Worm (Caenorhabditis elegans) whole organism, mixed stage, embryonic: Measurements from ENCODE around the gene F46H5.11.

ENCODE experiments used
- M03D4.4 ChIP-seq: sonication (generic microtip); optimal IDR thresholded peaks from 2 replicates; lab custom pipeline; 2017; ENCODE audit warnings: mild to moderate bottlenecking, missing genetic modification characterization, missing compliant biosample characterization
- blmp-1 ChIP-seq: fragments of 150-350 bp; optimal IDR thresholded peaks from 2 replicates; lab custom pipeline; 2014; ENCODE audit warnings: missing biosample characterization, missing genetic modification characterization
- ceh-39 ChIP-seq: fragments of 150-350 bp; optimal IDR thresholded peaks from 2 replicates; lab custom pipeline; 2014; ENCODE audit warnings: missing biosample characterization, missing genetic modification characterization
- ceh-43 ChIP-seq: fragments of 200-800 bp; sonication (Bioruptor generic); optimal IDR thresholded peaks from 2 replicates; lab custom pipeline; 2018; ENCODE audit warnings: mild to moderate bottlenecking, missing genetic modification characterization, moderate library complexity, missing compliant biosample characterization
- ces-1 ChIP-seq: fragments of 150-350 bp; optimal IDR thresholded peaks from 2 replicates; lab custom pipeline; 2014; ENCODE audit warnings: missing biosample characterization, missing genetic modification reagents, missing genetic modification characterization
- cnd-1 ChIP-seq: fragments of 200-800 bp; sonication (Bioruptor generic); optimal IDR thresholded peaks from 2 replicates; lab custom pipeline; 2018; ENCODE audit warnings: mild to moderate bottlenecking, missing genetic modification characterization, missing compliant biosample characterization
- drap-1 ChIP-seq: fragments of 200-800 bp; sonication (Bioruptor generic); optimal IDR thresholded peaks from 3 replicates; lab custom pipeline; 2018; ENCODE audit warnings: mild to moderate bottlenecking, missing genetic modification characterization, missing compliant biosample characterization
- elt-1 ChIP-seq: sonication (generic microtip); optimal IDR thresholded peaks from 2 replicates; lab custom pipeline; 2017; ENCODE audit warnings: missing genetic modification characterization, mild to moderate bottlenecking, missing compliant biosample characterization, antibody characterized with exemption, moderate library complexity, borderline replicate concordance; ENCODE audit not compliant: insufficient read depth
- elt-3 ChIP-seq: fragments of 150-350 bp; optimal IDR thresholded peaks from 2 replicates; lab custom pipeline; 2014; ENCODE audit warnings: missing biosample characterization, missing genetic modification characterization
- flh-1 ChIP-seq: fragments of 200-800 bp; sonication (Bioruptor generic); optimal IDR thresholded peaks from 2 replicates; lab custom pipeline; 2018; ENCODE audit warnings: mild to moderate bottlenecking, missing genetic modification characterization, moderate library complexity, missing compliant biosample characterization
- ham-2 ChIP-seq: fragments of 200-800 bp; sonication (Bioruptor generic); optimal IDR thresholded peaks from 2 replicates; lab custom pipeline; 2018; ENCODE audit warnings: mild to moderate bottlenecking, missing genetic modification characterization, missing compliant biosample characterization
- hlh-1 ChIP-seq: fragments of 150-350 bp; optimal IDR thresholded peaks from 2 replicates; lab custom pipeline; 2014; ENCODE audit warnings: missing biosample characterization, missing genetic modification reagents, missing genetic modification characterization
- lin-13 ChIP-seq: fragments of 150-350 bp; optimal IDR thresholded peaks from 2 replicates; lab custom pipeline; 2014; ENCODE audit warnings: missing biosample characterization, missing genetic modification characterization
- lin-32 ChIP-seq: fragments of 200-800 bp; sonication (Bioruptor generic); optimal IDR thresholded peaks from 2 replicates; lab custom pipeline; 2018; ENCODE audit warnings: mild to moderate bottlenecking, missing genetic modification characterization, missing compliant biosample characterization
- lsy-2 ChIP-seq: fragments of 150-350 bp; optimal IDR thresholded peaks from 2 replicates; lab custom pipeline; 2014; ENCODE audit warnings: missing biosample characterization, missing genetic modification characterization
- mab-5 ChIP-seq: fragments of 150-350 bp; optimal IDR thresholded peaks from 2 replicates; lab custom pipeline; 2014; ENCODE audit warnings: missing biosample characterization, missing genetic modification characterization
- mep-1 ChIP-seq: fragments of 150-350 bp; optimal IDR thresholded peaks from 2 replicates; lab custom pipeline; 2017; ENCODE audit warnings: missing biosample characterization, missing genetic modification reagents, missing genetic modification characterization, inconsistent platforms
- mls-2 ChIP-seq: sonication (generic microtip); optimal IDR thresholded peaks from 2 replicates; lab custom pipeline; 2016; ENCODE audit warnings: mild to moderate bottlenecking, missing genetic modification characterization, moderate library complexity, missing compliant biosample characterization
- nhr-12 ChIP-seq: fragments of 150-350 bp; optimal IDR thresholded peaks from 2 replicates; lab custom pipeline; 2014; ENCODE audit warnings: missing biosample characterization, missing genetic modification characterization
- nhr-2 ChIP-seq: fragments of 150-350 bp; optimal IDR thresholded peaks from 2 replicates; lab custom pipeline; 2014; ENCODE audit warnings: missing biosample characterization, missing genetic modification characterization
- nhr-237 ChIP-seq: fragments of 150-350 bp; optimal IDR thresholded peaks from 2 replicates; lab custom pipeline; 2014; ENCODE audit warnings: missing biosample characterization, missing genetic modification characterization
- nhr-28 ChIP-seq: fragments of 150-350 bp; optimal IDR thresholded peaks from 2 replicates; lab custom pipeline; 2014; ENCODE audit warnings: missing biosample characterization, missing genetic modification characterization
- nhr-76 ChIP-seq: sonication (generic microtip); optimal IDR thresholded peaks from 2 replicates; lab custom pipeline; 2017; ENCODE audit warnings: missing biosample characterization, missing genetic modification characterization
- pha-4 ChIP-seq: fragments of 150-350 bp; optimal IDR thresholded peaks from 2 replicates; lab custom pipeline; 2018; ENCODE audit warnings: missing biosample characterization, missing genetic modification reagents, missing genetic modification characterization
- snpc-4 ChIP-seq: fragments of 150-350 bp; optimal IDR thresholded peaks from 2 replicates; lab custom pipeline; 2014; ENCODE audit warnings: missing biosample characterization, missing genetic modification characterization
- sptf-1 ChIP-seq: sonication (generic microtip); optimal IDR thresholded peaks from 2 replicates; lab custom pipeline; 2017; ENCODE audit warnings: mild to moderate bottlenecking, missing genetic modification characterization, moderate library complexity, missing compliant biosample characterization
- unc-120 ChIP-seq: sonication (generic microtip); optimal IDR thresholded peaks from 2 replicates; lab custom pipeline; 2017; ENCODE audit warnings: missing genetic modification characterization, missing compliant biosample characterization; ENCODE audit not compliant: poor library complexity, severe bottlenecking
- unc-62 ChIP-seq: fragments of 150-350 bp; optimal IDR thresholded peaks from 2 replicates; lab custom pipeline; 2014; ENCODE audit warnings: missing biosample characterization, missing genetic modification reagents, missing genetic modification characterization
- ztf-11 ChIP-seq: fragments of 150-350 bp; optimal IDR thresholded peaks from 2 replicates; lab custom pipeline; 2014; ENCODE audit warnings: missing biosample characterization, missing genetic modification characterization

F46H5.11 gene

ce11 chrX:7271968-7272367, at the start of gene F46H5.11:
Gene F46H5.11, minus strand, starts transcription at chrX:7272068.
- TF ChIP-seq pha-4 (no peak), blmp-1 (no peak), ham-2 (GFP tag; lab: Kevin White, UChicago) (no peak), ces-1 (GFP tag; lab: Kevin White, UChicago) (no peak), sptf-1 (tag; lab: Kevin White, UChicago) (no peak), mls-2 (tag; lab: Kevin White, UChicago) (no peak), mep-1 (tag; lab: Kevin White, UChicago) (no peak), M03D4.4 (tag; lab: Kevin White, UChicago) (no peak), nhr-237 (no peak), hlh-1 (tag; lab: Kevin White, UChicago) (no peak), lsy-2 (no peak), snpc-4 (tag; lab: Kevin White, UChicago) (no peak), drap-1 (GFP tag; lab: Kevin White, UChicago) (no peak), nhr-2 (no peak), unc-120 (tag; lab: Kevin White, UChicago) (no peak), mab-5 (no peak), nhr-28 (no peak), nhr-76 (no peak)

- TF ChIP-seq unc-62 (GFP tag; lab: Kevin White, UChicago) (no peak), snpc-4 (tag; lab: Kevin White, UChicago) (no peak), drap-1 (GFP tag; lab: Kevin White, UChicago) (no peak), mls-2 (tag; lab: Kevin White, UChicago) (no peak), ham-2 (GFP tag; lab: Kevin White, UChicago) (no peak), hlh-1 (tag; lab: Kevin White, UChicago) (no peak), lsy-2 (no peak), unc-120 (tag; lab: Kevin White, UChicago) (no peak), lin-13 (tag; lab: Kevin White, UChicago) (no peak), nhr-2 (no peak), nhr-237 (no peak)
- TF ChIP-seq, all 35 proteins: peak for 0
Observed at ce11 chrX:7320115-7320711, 48.3 kb upstream of the F46H5.11 start, which contains the start of gene spp-5. Gene spp-5, minus strand, starts transcription at chrX:7320354.

- TF ChIP-seq ceh-39 (tag; lab: Kevin White, UChicago) (no peak), elt-1 (tag; lab: Kevin White, UChicago) (no peak), nhr-237 (no peak), snpc-4 (tag; lab: Kevin White, UChicago) (no peak), nhr-28 (no peak), unc-120 (tag; lab: Kevin White, UChicago) (no peak), mls-2 (tag; lab: Kevin White, UChicago) (no peak), nhr-12 (tag; lab: Kevin White, UChicago) (no peak), cnd-1 (tag; lab: Kevin White, UChicago) (no peak), unc-62 (GFP tag; lab: Kevin White, UChicago) (no peak), blmp-1 (no peak), mab-5 (no peak), lin-32 (GFP tag; lab: Kevin White, UChicago) (no peak)
- TF ChIP-seq, all 35 proteins: peak for 0
Observed at ce11 chrX:7318639-7319038, 46.8 kb upstream of the F46H5.11 start, which contains the start of gene spp-4. Gene spp-4, minus strand, starts transcription at chrX:7318756.

ce11 chrX:7316485-7317391, 44.9 kb upstream of the F46H5.11 start, which contains the start of the genes spp-2 and spp-6:
Gene spp-2, minus strand, starts transcription at chrX:7316818.
Gene spp-6, plus strand, starts transcription at chrX:7317341.
- no peak for TF ChIP-seq unc-62 (GFP tag; lab: Kevin White, UChicago)
- no peak for TF ChIP-seq unc-120 (tag; lab: Kevin White, UChicago)
- TF ChIP-seq M03D4.4 (tag; lab: Kevin White, UChicago), result no peak
- TF ChIP-seq drap-1 (GFP tag; lab: Kevin White, UChicago), result no peak
- TF ChIP-seq elt-3 (tag; lab: Kevin White, UChicago), result no peak
- no peak for TF ChIP-seq sptf-1 (tag; lab: Kevin White, UChicago)
- TF ChIP-seq pha-4, result no peak
- TF ChIP-seq blmp-1, result no peak
- TF ChIP-seq ztf-11 (tag; lab: Kevin White, UChicago), result no peak
- no peak for TF ChIP-seq nhr-76
- TF ChIP-seq mep-1 (tag; lab: Kevin White, UChicago), result no peak
- TF ChIP-seq cnd-1 (tag; lab: Kevin White, UChicago), result no peak
- no peak for TF ChIP-seq lsy-2
- TF ChIP-seq flh-1, result no peak
- no peak for TF ChIP-seq lin-32 (GFP tag; lab: Kevin White, UChicago)
- TF ChIP-seq ceh-43 (GFP tag; lab: Kevin White, UChicago), result no peak
